Fruit fly (Drosophila melanogaster) whole organism, prepupa: ENCODE results near the gene CG31955.

Source experiments
- Blimp-1 ChIP-seq: fragments of 200-800 bp; sonication (Bioruptor generic); optimal IDR thresholded peaks from 3 replicates; lab custom pipeline; 2017; ENCODE audit warnings: missing biosample characterization, missing genetic modification characterization, mild to moderate bottlenecking, moderate library complexity, missing genetic modification reagents
- CG10631 ChIP-seq: fragments of 200-800 bp; sonication (Bioruptor generic); optimal IDR thresholded peaks from 2 replicates; lab custom pipeline; 2016; ENCODE audit warnings: missing biosample characterization, missing genetic modification characterization
- CG10669 ChIP-seq: fragments of 200-800 bp; sonication (Bioruptor generic); optimal IDR thresholded peaks from 3 replicates; lab custom pipeline; 2018; ENCODE audit warnings: missing biosample characterization, mild to moderate bottlenecking, missing genetic modification characterization, moderate library complexity
- CG11294 ChIP-seq: fragments of 200-800 bp; sonication (Bioruptor generic); IDR thresholded peaks from 2 replicates; pipeline ENCODE4 v1.3.6; 2022; ENCODE audit warnings: missing biosample characterization, missing genetic modification characterization
- CG11762 ChIP-seq: fragments of 200-800 bp; sonication (Bioruptor generic); optimal IDR thresholded peaks from 3 replicates; lab custom pipeline; 2016; ENCODE audit warnings: missing biosample characterization, missing genetic modification characterization; ENCODE audit not compliant: insufficient read depth
- CG11902 ChIP-seq: fragments of 200-800 bp; sonication (Bioruptor generic); optimal IDR thresholded peaks from 3 replicates; lab custom pipeline; 2016; ENCODE audit warnings: missing biosample characterization, missing genetic modification characterization
- CG15336 ChIP-seq: fragments of 200-800 bp; sonication (Bioruptor generic); IDR thresholded peaks from 2 replicates; pipeline ENCODE4 v1.3.6; 2022; ENCODE audit warnings: missing biosample characterization, missing genetic modification characterization
- CG16779 ChIP-seq: fragments of 200-800 bp; sonication (Bioruptor generic); optimal IDR thresholded peaks from 3 replicates; lab custom pipeline; 2017; ENCODE audit warnings: missing biosample characterization, mild to moderate bottlenecking, missing genetic modification characterization
- CG3032 ChIP-seq: fragments of 200-800 bp; optimal IDR thresholded peaks from 2 replicates; lab custom pipeline; 2019; ENCODE audit warnings: missing biosample characterization, mild to moderate bottlenecking, missing genetic modification characterization, moderate library complexity
- CG31627 ChIP-seq: fragments of 200-800 bp; sonication (Bioruptor generic); optimal IDR thresholded peaks from 3 replicates; lab custom pipeline; 2016; ENCODE audit warnings: missing biosample characterization, missing genetic modification characterization
- CG3919 ChIP-seq: fragments of 200-800 bp; sonication (Bioruptor generic); optimal IDR thresholded peaks from 3 replicates; lab custom pipeline; 2016; ENCODE audit warnings: missing biosample characterization, missing genetic modification characterization
- CG4318 ChIP-seq: fragments of 200-800 bp; sonication (Bioruptor generic); optimal IDR thresholded peaks from 3 replicates; lab custom pipeline; 2017; ENCODE audit warnings: missing biosample characterization, mild to moderate bottlenecking, missing genetic modification characterization
- CG6163 ChIP-seq: fragments of 200-800 bp; sonication (Bioruptor generic); IDR thresholded peaks from 3 replicates; pipeline ENCODE4 v1.3.6; 2022; ENCODE audit warnings: missing biosample characterization, missing genetic modification characterization
- CG6276 ChIP-seq: fragments of 200-800 bp; sonication (Bioruptor generic); optimal IDR thresholded peaks from 2 replicates; lab custom pipeline; 2017; ENCODE audit warnings: missing biosample characterization, mild to moderate bottlenecking, missing genetic modification characterization
- CG6792 ChIP-seq: fragments of 200-800 bp; sonication (Bioruptor generic); optimal IDR thresholded peaks from 3 replicates; lab custom pipeline; 2016; ENCODE audit warnings: missing biosample characterization, missing genetic modification characterization
- CG7368 ChIP-seq: fragments of 200-800 bp; sonication (Bioruptor generic); optimal IDR thresholded peaks from 3 replicates; lab custom pipeline; 2016; ENCODE audit warnings: missing biosample characterization, missing genetic modification characterization
- CG8119 ChIP-seq: fragments of 200-800 bp; sonication (Bioruptor generic); IDR thresholded peaks from 3 replicates; pipeline ENCODE4 v1.3.6; 2022; ENCODE audit warnings: missing biosample characterization, missing genetic modification characterization
- CG8319 ChIP-seq: fragments of 200-800 bp; sonication (Bioruptor generic); optimal IDR thresholded peaks from 3 replicates; lab custom pipeline; 2016; ENCODE audit warnings: missing biosample characterization, missing genetic modification characterization
- CG8632 ChIP-seq: fragments of 200-800 bp; sonication (Bioruptor generic); optimal IDR thresholded peaks from 3 replicates; lab custom pipeline; 2016; ENCODE audit warnings: missing biosample characterization, missing genetic modification characterization
- CG9139 ChIP-seq: fragments of 200-800 bp; sonication (Bioruptor generic); optimal IDR thresholded peaks from 3 replicates; lab custom pipeline; 2017; ENCODE audit warnings: missing biosample characterization, mild to moderate bottlenecking, missing genetic modification characterization
- Eip78C ChIP-seq: fragments of 200-800 bp; sonication (Bioruptor generic); peaks from one replicate; lab custom pipeline; 2016; ENCODE audit warnings: missing biosample characterization, missing genetic modification characterization
- Eip93F ChIP-seq: fragments of 200-800 bp; sonication (Bioruptor generic); optimal IDR thresholded peaks from 2 replicates; lab custom pipeline; 2016; ENCODE audit warnings: missing biosample characterization, mild to moderate bottlenecking, missing genetic modification characterization
- Ets21C ChIP-seq: fragments of 200-800 bp; sonication (Bioruptor generic); optimal IDR thresholded peaks from 3 replicates; lab custom pipeline; 2016; ENCODE audit warnings: missing biosample characterization, missing genetic modification characterization
- Ets96B ChIP-seq: fragments of 200-800 bp; optimal IDR thresholded peaks from 2 replicates; lab custom pipeline; 2019; ENCODE audit warnings: missing biosample characterization, mild to moderate bottlenecking, missing genetic modification characterization, moderate library complexity
- Gug ChIP-seq: fragments of 200-800 bp; sonication (Bioruptor generic); IDR thresholded peaks from 2 replicates; pipeline ENCODE4 v1.3.6; 2022; ENCODE audit warnings: missing biosample characterization, missing genetic modification characterization
- Hr38 ChIP-seq: sonication (Bioruptor generic); optimal IDR thresholded peaks from 2 replicates; lab custom pipeline; 2016; ENCODE audit warnings: missing biosample characterization, missing genetic modification characterization
- Hr39 ChIP-seq: fragments of 200-800 bp; sonication (Bioruptor generic); optimal IDR thresholded peaks from 2 replicates; lab custom pipeline; 2016; ENCODE audit warnings: missing biosample characterization, missing genetic modification characterization
- Hr4 ChIP-seq: fragments of 200-800 bp; sonication (Bioruptor generic); optimal IDR thresholded peaks from 3 replicates; lab custom pipeline; 2016; ENCODE audit warnings: missing biosample characterization, missing genetic modification characterization
- Lpt ChIP-seq: fragments of 200-800 bp; sonication (Bioruptor generic); optimal IDR thresholded peaks from 3 replicates; lab custom pipeline; 2016; ENCODE audit warnings: missing biosample characterization, missing genetic modification characterization
- OdsH ChIP-seq: fragments of 200-800 bp; sonication (Bioruptor generic); optimal IDR thresholded peaks from 3 replicates; lab custom pipeline; 2016; ENCODE audit warnings: missing biosample characterization, missing genetic modification characterization
- Smox ChIP-seq: fragments of 200-800 bp; sonication (Bioruptor generic); optimal IDR thresholded peaks from 3 replicates; lab custom pipeline; 2016; ENCODE audit warnings: missing biosample characterization, missing genetic modification characterization
- Sox102F ChIP-seq: fragments of 200-800 bp; sonication (Bioruptor generic); optimal IDR thresholded peaks from 2 replicates; lab custom pipeline; 2016; ENCODE audit warnings: missing biosample characterization, mild to moderate bottlenecking, missing genetic modification characterization
- Sox14 ChIP-seq: fragments of 200-800 bp; sonication (Bioruptor generic); optimal IDR thresholded peaks from 3 replicates; lab custom pipeline; 2016; ENCODE audit warnings: missing biosample characterization, missing genetic modification characterization
- Sox15 ChIP-seq: fragments of 200-800 bp; sonication (Bioruptor generic); optimal IDR thresholded peaks from 3 replicates; lab custom pipeline; 2016; ENCODE audit warnings: missing biosample characterization, missing genetic modification characterization
- acj6 ChIP-seq: fragments of 200-800 bp; sonication (Bioruptor generic); optimal IDR thresholded peaks from 3 replicates; lab custom pipeline; 2016; ENCODE audit warnings: missing biosample characterization, missing genetic modification characterization
- cyc ChIP-seq: fragments of 200-800 bp; sonication (Bioruptor generic); optimal IDR thresholded peaks from 3 replicates; lab custom pipeline; 2016; ENCODE audit warnings: missing biosample characterization, missing genetic modification characterization
- dac ChIP-seq: fragments of 200-800 bp; sonication (Bioruptor generic); optimal IDR thresholded peaks from 2 replicates; lab custom pipeline; 2017; ENCODE audit warnings: missing biosample characterization, mild to moderate bottlenecking, missing genetic modification characterization
- dsx ChIP-seq: fragments of 200-800 bp; optimal IDR thresholded peaks from 3 replicates; lab custom pipeline; 2019; ENCODE audit warnings: missing biosample characterization, mild to moderate bottlenecking, missing genetic modification characterization, moderate library complexity; ENCODE audit not compliant: poor library complexity, severe bottlenecking
- eg ChIP-seq: fragments of 200-800 bp; sonication (Bioruptor generic); IDR thresholded peaks from 3 replicates; pipeline ENCODE4 v1.3.6; 2022; ENCODE audit warnings: missing biosample characterization, missing genetic modification characterization
- esn ChIP-seq: fragments of 200-800 bp; sonication (Bioruptor generic); optimal IDR thresholded peaks from 2 replicates; lab custom pipeline; 2016; ENCODE audit warnings: missing biosample characterization, mild to moderate bottlenecking, missing genetic modification characterization, moderate library complexity
- fd59A ChIP-seq: fragments of 200-800 bp; sonication (Bioruptor generic); optimal IDR thresholded peaks from 2 replicates; lab custom pipeline; 2017; ENCODE audit warnings: missing biosample characterization, mild to moderate bottlenecking, missing genetic modification characterization, missing genetic modification reagents
- fd85E ChIP-seq: fragments of 200-800 bp; sonication (Bioruptor generic); optimal IDR thresholded peaks from 3 replicates; lab custom pipeline; 2016; ENCODE audit warnings: missing biosample characterization, missing genetic modification characterization
- fkh ChIP-seq: fragments of 200-800 bp; sonication (Bioruptor generic); optimal IDR thresholded peaks from 3 replicates; lab custom pipeline; 2017; ENCODE audit warnings: missing biosample characterization, mild to moderate bottlenecking, missing genetic modification characterization, moderate library complexity
- lz ChIP-seq: fragments of 200-800 bp; sonication (Bioruptor generic); optimal IDR thresholded peaks from 3 replicates; lab custom pipeline; 2016; ENCODE audit warnings: missing biosample characterization, missing genetic modification characterization
- net ChIP-seq: fragments of 200-800 bp; sonication (Bioruptor generic); optimal IDR thresholded peaks from 3 replicates; lab custom pipeline; 2016; ENCODE audit warnings: missing biosample characterization, missing genetic modification characterization
- spab ChIP-seq: fragments of 200-800 bp; sonication (Bioruptor generic); optimal IDR thresholded peaks from 2 replicates; lab custom pipeline; 2017; ENCODE audit warnings: missing biosample characterization, mild to moderate bottlenecking, missing genetic modification characterization, missing genetic modification reagents
- ss ChIP-seq, 2 experiments: fragments of 200-800 bp; sonication (Bioruptor generic); optimal IDR thresholded peaks; 2 replicates in 1 of 2; 3 replicates in 1 of 2; lab custom pipeline; 2017 to 2018; ENCODE audit warnings: mild to moderate bottlenecking in 2 of 2, missing biosample characterization in 2 of 2, missing genetic modification characterization in 2 of 2, moderate library complexity in 1 of 2
- vri ChIP-seq: fragments of 200-800 bp; sonication (Bioruptor generic); optimal IDR thresholded peaks from 3 replicates; lab custom pipeline; 2016; ENCODE audit warnings: missing biosample characterization, mild to moderate bottlenecking, missing genetic modification characterization

CG31955 gene

dm6 chr2L:3737682-3738081, 24.8 kb upstream of the CG31955 start (continued):
- TF ChIP-seq fd59A (GFP tag; lab: Kevin White, UChicago): no peak
- no peak for TF ChIP-seq CG8632 (GFP tag; lab: Kevin White, UChicago)
- no peak for TF ChIP-seq Ets21C (GFP tag; lab: Kevin White, UChicago)
- TF ChIP-seq fd85E (GFP tag; lab: Kevin White, UChicago): no peak
- peak; percentile 88 for TF ChIP-seq Eip78C (GFP tag; lab: Kevin White, UChicago)
- TF ChIP-seq CG6276 (GFP tag; lab: Kevin White, UChicago): peak; percentile 2
- TF ChIP-seq dsx: no peak
- no peak for TF ChIP-seq CG11762
- no peak for TF ChIP-seq CG15336 (GFP tag; lab: Robert Waterston, UW)
- TF ChIP-seq Sox102F (GFP tag; lab: Kevin White, UChicago): no peak
- TF ChIP-seq Sox15: no peak
- no peak for TF ChIP-seq Gug
- TF ChIP-seq ss (GFP tag; optimal IDR thresholded peaks at IDR 0.05; lab: Kevin White, UChicago): no peak
- no peak for TF ChIP-seq Hr39
- peak; percentile 16 for TF ChIP-seq CG4318
- no peak for TF ChIP-seq Hr38
- TF ChIP-seq CG3919 (GFP tag; lab: Kevin White, UChicago): no peak

dm6 chr2L:3737003-3737662, 24.2 kb upstream of the CG31955 start:
- TF ChIP-seq CG11294 (no peak), CG10631 (GFP tag; lab: Kevin White, UChicago) (no peak), CG6276 (GFP tag; lab: Kevin White, UChicago) (peak; percentile 36), Ets21C (GFP tag; lab: Kevin White, UChicago) (no peak), Hr4 (GFP tag; lab: Kevin White, UChicago) (no peak), CG16779 (tag; lab: Kevin White, UChicago) (no peak), ss (GFP tag; optimal IDR thresholded peaks at IDR 0.05; lab: Kevin White, UChicago) (no peak), CG8119 (GFP tag; lab: Robert Waterston, UW) (no peak), acj6 (GFP tag; lab: Kevin White, UChicago) (peak; percentile 10), CG11902 (GFP tag; lab: Kevin White, UChicago) (no peak), CG11762 (no peak), CG4318 (no peak), dsx (no peak), net (no peak), lz (GFP tag; lab: Kevin White, UChicago) (no peak), fkh (GFP tag; lab: Kevin White, UChicago) (no peak), Sox15 (no peak), CG6792 (GFP tag; lab: Kevin White, UChicago) (no peak), CG3032 (tag; lab: Kevin White, UChicago) (peak; percentile 4), Eip93F (GFP tag; lab: Kevin White, UChicago) (no peak), Sox14 (GFP tag; lab: Kevin White, UChicago) (no peak), CG31627 (GFP tag; lab: Kevin White, UChicago) (no peak), eg (GFP tag; lab: Robert Waterston, UW) (0 out of 3 replicates have a peak, but pooled peaks have one; percentile 28), Smox (GFP tag; lab: Kevin White, UChicago) (no peak), Hr39 (no peak), fd59A (GFP tag; lab: Kevin White, UChicago) (no peak), Lpt (GFP tag; lab: Kevin White, UChicago) (no peak), Blimp-1 (GFP tag; lab: Kevin White, UChicago) (no peak), spab (no peak), OdsH (peak; percentile 29), vri (GFP tag; lab: Kevin White, UChicago) (no peak), CG15336 (GFP tag; lab: Robert Waterston, UW) (no peak), esn (GFP tag; lab: Kevin White, UChicago) (no peak), dac (GFP tag; lab: Kevin White, UChicago) (no peak), cyc (GFP tag; lab: Kevin White, UChicago) (no peak), Sox102F (GFP tag; lab: Kevin White, UChicago) (no peak), CG10669 (GFP tag; lab: Kevin White, UChicago) (no peak), CG9139 (GFP tag; lab: Kevin White, UChicago) (no peak), Eip78C (GFP tag; lab: Kevin White, UChicago) (peak; percentile 81), CG8632 (GFP tag; lab: Kevin White, UChicago) (peak; percentile 3), Ets96B (tag; lab: Kevin White, UChicago) (peak; percentile 27), Hr38 (no peak), CG6163 (GFP tag; lab: Robert Waterston, UW) (no peak), CG8319 (GFP tag; lab: Kevin White, UChicago) (no peak), CG7368 (no peak)
